Worm (Caenorhabditis elegans) whole organism, L4 larva: ENCODE data around the gene F45E12.5.

ENCODE experiments used
- ZK337.2 ChIP-seq: fragments of 200-800 bp; sonication (Bioruptor generic); IDR thresholded peaks from 2 replicates; pipeline ENCODE4 v1.3.6; 2022; ENCODE audit warnings: missing genetic modification reagents, missing genetic modification characterization, missing compliant biosample characterization
- aly-2 ChIP-seq: sonication (generic microtip); optimal IDR thresholded peaks from 2 replicates; lab custom pipeline; 2018; ENCODE audit warnings: missing biosample characterization, missing genetic modification characterization
- ama-1 ChIP-seq: fragments of 150-350 bp; optimal IDR thresholded peaks from 2 replicates; lab custom pipeline; 2014; ENCODE audit warnings: inconsistent platforms, mixed read lengths
- cey-2 ChIP-seq: sonication (generic microtip); optimal IDR thresholded peaks from 3 replicates; lab custom pipeline; 2017; ENCODE audit warnings: missing genetic modification characterization, mild to moderate bottlenecking, missing compliant biosample characterization, antibody characterized with exemption, borderline replicate concordance; ENCODE audit not compliant: insufficient read depth
- nhr-11 ChIP-seq: fragments of 150-350 bp; optimal IDR thresholded peaks from 2 replicates; lab custom pipeline; 2014; ENCODE audit warnings: missing biosample characterization, missing genetic modification characterization
- nhr-42 ChIP-seq: fragments of 200-800 bp; sonication (Bioruptor generic); IDR thresholded peaks from 2 replicates; pipeline ENCODE4 v1.3.6; 2022; ENCODE audit warnings: missing genetic modification characterization, missing compliant biosample characterization
- nhr-6 ChIP-seq: fragments of 150-350 bp; optimal IDR thresholded peaks from 2 replicates; lab custom pipeline; 2014; ENCODE audit warnings: missing biosample characterization, missing genetic modification characterization
- pha-4 ChIP-seq, 2 experiments: fragments of 150-350 bp in 1 of 2; fragments of 200-800 bp in 1 of 2; sonication (Bioruptor generic) in 1 of 2; IDR thresholded peaks in 1 of 2; optimal IDR thresholded peaks in 1 of 2; 2 replicates each; pipeline versions ENCODE4 v1.3.6 to Lab custom; 2014 to 2022; ENCODE audit warnings: missing genetic modification characterization in 2 of 2, missing genetic modification reagents in 2 of 2, missing biosample characterization in 1 of 2, missing compliant biosample characterization in 1 of 2
- rbr-2 ChIP-seq: sonication (generic microtip); optimal IDR thresholded peaks from 2 replicates; lab custom pipeline; 2016; ENCODE audit warnings: missing genotype, missing genetic modification characterization, missing compliant biosample characterization
- zag-1 ChIP-seq: fragments of 150-350 bp; optimal IDR thresholded peaks from 2 replicates; lab custom pipeline; 2014; ENCODE audit warnings: missing biosample characterization, missing genetic modification characterization

ce11 chrII:7273517-7273916 is 36.4 kb downstream of the F45E12.5 start:
- TF ChIP-seq nhr-11 (tag; lab: Kevin White, UChicago) = no peak
- no peak for TF ChIP-seq rbr-2 (tag; lab: Kevin White, UChicago)
- no peak for TF ChIP-seq zag-1 (tag; lab: Kevin White, UChicago)
- no peak for TF ChIP-seq nhr-6 (tag; lab: Kevin White, UChicago)
- no peak for TF ChIP-seq nhr-42 (GFP tag; lab: Robert Waterston, UW)
- no peak for TF ChIP-seq cey-2
- TF ChIP-seq ama-1 (lab: Kevin White, UChicago) = no peak
- TF ChIP-seq pha-4 (GFP tag; IDR thresholded peaks at IDR 0.05; lab: Robert Waterston, UW) = no peak
- TF ChIP-seq pha-4 (tag; optimal IDR thresholded peaks at IDR 0.05; lab: Kevin White, UChicago) = no peak
- no peak for TF ChIP-seq ZK337.2 (GFP tag; lab: Robert Waterston, UW)
- TF ChIP-seq aly-2 (tag; lab: Kevin White, UChicago) = no peak
